Worm (Caenorhabditis elegans) whole organism, L3 larva: ENCODE measurements around the gene ZK418.5.

Experiments used
- ceh-82 ChIP-seq: fragments of 150-350 bp; optimal IDR thresholded peaks from 2 replicates; lab custom pipeline; 2014; ENCODE audit warnings: missing biosample characterization, missing genetic modification characterization
- fkh-10 ChIP-seq: sonication (generic microtip); optimal IDR thresholded peaks from 2 replicates; lab custom pipeline; 2017; ENCODE audit warnings: missing biosample characterization, missing genetic modification reagents, missing genetic modification characterization
- fos-1 ChIP-seq: fragments of 150-350 bp; optimal IDR thresholded peaks from 2 replicates; lab custom pipeline; 2014; ENCODE audit warnings: missing biosample characterization, missing genetic modification characterization
- nhr-12 ChIP-seq: fragments of 150-350 bp; optimal IDR thresholded peaks from 2 replicates; lab custom pipeline; 2014; ENCODE audit warnings: missing biosample characterization, missing genetic modification characterization
- unc-39 ChIP-seq: sonication (generic microtip); optimal IDR thresholded peaks from 4 replicates; lab custom pipeline; 2017; ENCODE audit warnings: missing biosample characterization, missing genetic modification characterization

DNA sequence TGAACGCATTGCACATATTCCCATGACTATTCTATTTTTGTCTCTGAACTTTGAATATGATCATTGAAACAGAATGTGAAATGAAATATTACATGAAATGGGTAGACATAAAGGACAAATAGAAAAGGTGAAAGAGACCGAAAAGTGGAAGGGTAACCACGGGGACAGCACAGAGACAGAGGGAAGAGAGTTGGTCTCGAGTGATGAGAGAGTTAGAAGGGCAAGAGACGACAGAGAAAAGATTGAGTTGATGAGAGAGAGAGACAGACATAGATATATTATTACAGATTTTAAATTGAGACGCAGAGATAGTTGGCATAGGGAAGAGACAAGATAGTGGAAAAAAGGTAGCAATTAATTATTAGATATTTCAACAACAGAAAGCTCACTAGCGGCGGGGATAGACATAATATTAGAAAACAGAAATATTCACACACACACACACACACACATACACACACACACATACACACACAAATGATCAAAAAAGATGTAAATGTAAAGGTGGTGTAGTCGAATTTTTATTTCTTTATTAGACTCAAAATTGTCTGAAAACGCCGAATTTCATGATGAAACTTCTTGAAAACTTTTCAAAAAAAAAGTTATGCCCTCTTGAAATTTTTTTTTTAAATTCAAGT lies 43.1 kb upstream of the ZK418.5 start:
- no peak for TF ChIP-seq fos-1 (tag; lab: Kevin White, UChicago)
- TF ChIP-seq nhr-12 (tag; lab: Kevin White, UChicago): no peak
- no peak for TF ChIP-seq ceh-82
- no peak for TF ChIP-seq fkh-10 (GFP tag; lab: Kevin White, UChicago)
- TF ChIP-seq unc-39 (tag; lab: Kevin White, UChicago): no peak
